Worm (Caenorhabditis elegans): ENCODE measurements around the gene sre-6.

DNA sequence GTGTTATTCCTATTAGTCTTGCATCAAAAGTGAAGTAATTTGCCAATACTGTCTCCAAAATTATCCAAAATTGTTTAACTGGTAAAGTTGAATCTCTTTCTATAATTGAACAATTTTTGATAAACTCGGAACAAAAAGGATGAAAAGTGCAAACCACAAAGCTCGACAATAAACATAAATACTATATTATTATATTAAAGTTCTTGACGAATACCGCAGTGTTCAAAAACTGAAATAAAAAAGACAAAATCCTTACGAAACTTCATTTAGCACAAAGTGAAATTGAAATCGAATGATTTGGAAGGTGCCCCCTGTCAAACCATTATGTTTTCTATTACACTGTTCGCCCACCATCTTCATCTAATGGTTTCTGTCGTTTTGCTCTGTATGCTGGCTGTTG lies 21.2 kb downstream of the sre-6 start, which contains the start of gene ZC302.3:
- TF ChIP-seq blmp-1 (tag; optimal IDR thresholded peaks at IDR 0.05), result no peak
- no peak for TF ChIP-seq unc-130 (tag; optimal IDR thresholded peaks at IDR 0.05)
- TF ChIP-seq ztf-4 (tag; optimal IDR thresholded peaks at IDR 0.05), result no peak
- no peak for TF ChIP-seq jun-1 (tag; optimal IDR thresholded peaks at IDR 0.05)
- TF ChIP-seq snpc-4 (tag; optimal IDR thresholded peaks at IDR 0.05), result no peak
- no peak for TF ChIP-seq aha-1 (tag; optimal IDR thresholded peaks at IDR 0.05)
- no peak for TF ChIP-seq xbp-1 (tag; optimal IDR thresholded peaks at IDR 0.05)
- no peak for TF ChIP-seq ces-1 (GFP tag; optimal IDR thresholded peaks at IDR 0.05)
- no peak for TF ChIP-seq nhr-28 (tag; optimal IDR thresholded peaks at IDR 0.05)
